Fruit fly (Drosophila melanogaster): ENCODE data around the gene Mi-2.

Gene Mi-2

dm6 chr3L:19945469-19945868, 35.5 kb upstream of the Mi-2 start (continued):
- TF ChIP-seq Usf (GFP tag; optimal IDR thresholded peaks at IDR 0.05) = no peak
- no peak for TF ChIP-seq CG3407 (GFP tag; optimal IDR thresholded peaks at IDR 0.05)
- no peak for TF ChIP-seq CG3726 (GFP tag; IDR thresholded peaks at IDR 0.05)
- TF ChIP-seq CG12104 (GFP tag; optimal IDR thresholded peaks at IDR 0.05) = peak; percentile 2
- no peak for TF ChIP-seq CG7963 (GFP tag; IDR thresholded peaks at IDR 0.05; ENCODE audit: partially characterized antibody)
- no peak for TF ChIP-seq al (GFP tag; IDR thresholded peaks at IDR 0.05)
- TF ChIP-seq dmrt11E (tag; optimal IDR thresholded peaks at IDR 0.05) = no peak
- TF ChIP-seq D (optimal IDR thresholded peaks at IDR 0.05) = no peak
- TF ChIP-seq D (GFP tag; optimal IDR thresholded peaks at IDR 0.05) = no peak
- TF ChIP-seq pfk (GFP tag; optimal IDR thresholded peaks at IDR 0.05) = no peak
- no peak for TF ChIP-seq luna (GFP tag; optimal IDR thresholded peaks at IDR 0.05)
- no peak for TF ChIP-seq Med (GFP tag)
- TF ChIP-seq CG6813 (GFP tag; optimal IDR thresholded peaks at IDR 0.05) = no peak
- TF ChIP-seq dati (GFP tag; IDR thresholded peaks at IDR 0.05) = no peak
- TF ChIP-seq CG7556 (GFP tag; optimal IDR thresholded peaks at IDR 0.05) = no peak
- TF ChIP-seq CG11247 (GFP tag; IDR thresholded peaks at IDR 0.05) = no peak
- no peak for TF ChIP-seq CG1233 (GFP tag; optimal IDR thresholded peaks at IDR 0.05)
- no peak for TF ChIP-seq disco-r (GFP tag; optimal IDR thresholded peaks at IDR 0.05)
- TF ChIP-seq CG16863 (GFP tag; optimal IDR thresholded peaks at IDR 0.05) = no peak
- no peak for TF ChIP-seq Oaz (GFP tag; IDR thresholded peaks at IDR 0.05)
- TF ChIP-seq jing (GFP tag; optimal IDR thresholded peaks at IDR 0.05) = no peak
- no peak for TF ChIP-seq CG14050 (GFP tag; IDR thresholded peaks at IDR 0.05)
- no peak for TF ChIP-seq lbe (GFP tag; optimal IDR thresholded peaks at IDR 0.05)
- TF ChIP-seq B-H2 (GFP tag; optimal IDR thresholded peaks at IDR 0.05) = no peak
- no peak for TF ChIP-seq pnt (GFP tag; optimal IDR thresholded peaks at IDR 0.05)
- TF ChIP-seq CG31224 (GFP tag; IDR thresholded peaks at IDR 0.05) = no peak
- no peak for TF ChIP-seq sens-2 (GFP tag; IDR thresholded peaks at IDR 0.05)
- no peak for TF ChIP-seq nau (GFP tag; optimal IDR thresholded peaks at IDR 0.05)
- TF ChIP-seq Ada2b (GFP tag; IDR thresholded peaks at IDR 0.05) = 0 out of 2 replicates have a peak, but pooled peaks have one; percentile 10
- peak; percentile 40 for TF ChIP-seq CG7839 (tag; optimal IDR thresholded peaks at IDR 0.05)
- no peak for TF ChIP-seq MBD-R2 (GFP tag; IDR thresholded peaks at IDR 0.05)
- no peak for TF ChIP-seq Sry-δ (GFP tag; optimal IDR thresholded peaks at IDR 0.05)
- TF ChIP-seq tx (GFP tag; optimal IDR thresholded peaks at IDR 0.05) = no peak
- TF ChIP-seq Hmx (GFP tag; optimal IDR thresholded peaks at IDR 0.05) = no peak
- TF ChIP-seq Hand (GFP tag; optimal IDR thresholded peaks at IDR 0.05) = no peak
- no peak for TF ChIP-seq CG10979 (tag; optimal IDR thresholded peaks at IDR 0.05)
- TF ChIP-seq chinmo (GFP tag; IDR thresholded peaks at IDR 0.05; ENCODE audit: partially characterized antibody) = 0 out of 4 replicates have a peak, but pooled peaks have one; percentile 32
- TF ChIP-seq CG18599 (GFP tag; optimal IDR thresholded peaks at IDR 0.05) = no peak
- no peak for TF ChIP-seq CG4328 (GFP tag; optimal IDR thresholded peaks at IDR 0.05)
- no peak for TF ChIP-seq CG6765 (GFP tag; optimal IDR thresholded peaks at IDR 0.05)
- no peak for TF ChIP-seq Myb (GFP tag; optimal IDR thresholded peaks at IDR 0.05)
- peak; percentile 52 for TF ChIP-seq CG1603 (tag; optimal IDR thresholded peaks at IDR 0.05)
- TF ChIP-seq crc (GFP tag; optimal IDR thresholded peaks at IDR 0.05) = no peak
- no peak for TF ChIP-seq CG9797 (GFP tag; optimal IDR thresholded peaks at IDR 0.05)
- no peak for TF ChIP-seq CG6683 (GFP tag; optimal IDR thresholded peaks at IDR 0.05)
- TF ChIP-seq Ets65A (GFP tag) = peak; percentile 90
- peak in 1 of 2 experiments; percentile 80 for TF ChIP-seq Pdp1 (GFP tag; optimal IDR thresholded peaks at IDR 0.05)
- no peak for TF ChIP-seq CG7987 (GFP tag; optimal IDR thresholded peaks at IDR 0.05)
- TF ChIP-seq lilli (GFP tag; optimal IDR thresholded peaks at IDR 0.05) = no peak
- TF ChIP-seq Dbx (GFP tag; IDR thresholded peaks at IDR 0.05) = no peak
- no peak for TF ChIP-seq btn (GFP tag; optimal IDR thresholded peaks at IDR 0.05)
- no peak for TF ChIP-seq CG3163 (GFP tag; optimal IDR thresholded peaks at IDR 0.05)

Data from whole organism, embryonic.